Fruit fly (Drosophila melanogaster): ENCODE results near the gene CG5281.

CG5281 gene

DNA sequence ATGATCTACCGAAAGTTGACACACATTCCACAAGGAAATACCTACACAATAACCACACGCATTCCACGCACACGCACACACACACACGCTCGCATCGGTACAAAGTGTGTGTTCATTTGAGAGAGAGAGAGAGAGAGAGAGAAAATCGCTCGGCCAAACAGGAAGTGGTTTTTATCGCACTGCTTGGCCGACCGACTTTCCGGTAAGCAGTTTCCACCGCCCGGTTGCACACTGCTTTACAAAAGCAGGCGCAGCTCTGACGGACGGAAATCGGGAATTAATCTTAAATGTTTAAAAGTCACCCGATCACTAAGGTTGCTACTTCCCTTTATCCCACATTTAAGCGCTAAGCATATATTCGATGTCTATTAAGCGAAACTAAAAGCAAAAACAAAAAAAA is 42.8 kb upstream of the CG5281 start (continued):
- TF ChIP-seq HHEX (GFP tag; optimal IDR thresholded peaks at IDR 0.05), result peak; percentile 79
- peak; percentile 40 for TF ChIP-seq CrebB (tag; optimal IDR thresholded peaks at IDR 0.05)
- peak; percentile 37 for TF ChIP-seq Bdp1 (GFP tag; optimal IDR thresholded peaks at IDR 0.05)
- 0 out of 3 replicates have a peak, but pooled peaks have one; percentile 31 for TF ChIP-seq B-H1 (GFP tag; IDR thresholded peaks at IDR 0.05)
- peak; percentile 98 for TF ChIP-seq Ets97D (GFP tag; optimal IDR thresholded peaks at IDR 0.05)
- peak; percentile 41 for TF ChIP-seq pros (GFP tag; optimal IDR thresholded peaks at IDR 0.05)
- peak; percentile 35 for TF ChIP-seq CG12659 (GFP tag; optimal IDR thresholded peaks at IDR 0.05)
- TF ChIP-seq Usf (GFP tag; optimal IDR thresholded peaks at IDR 0.05), result peak; percentile 42
- peak; percentile 63 for TF ChIP-seq Hsf (GFP tag; optimal IDR thresholded peaks at IDR 0.05)
- peak; percentile 11 for TF ChIP-seq da (GFP tag; optimal IDR thresholded peaks at IDR 0.05)
- TF ChIP-seq Dip3 (GFP tag; optimal IDR thresholded peaks at IDR 0.05), result no peak
- peak; percentile 23 for TF ChIP-seq CG30403 (GFP tag; optimal IDR thresholded peaks at IDR 0.05)
- TF ChIP-seq tgo (GFP tag; IDR thresholded peaks at IDR 0.05), result peak; percentile 37; the same call in 1 of the 3 replicates

DNA sequence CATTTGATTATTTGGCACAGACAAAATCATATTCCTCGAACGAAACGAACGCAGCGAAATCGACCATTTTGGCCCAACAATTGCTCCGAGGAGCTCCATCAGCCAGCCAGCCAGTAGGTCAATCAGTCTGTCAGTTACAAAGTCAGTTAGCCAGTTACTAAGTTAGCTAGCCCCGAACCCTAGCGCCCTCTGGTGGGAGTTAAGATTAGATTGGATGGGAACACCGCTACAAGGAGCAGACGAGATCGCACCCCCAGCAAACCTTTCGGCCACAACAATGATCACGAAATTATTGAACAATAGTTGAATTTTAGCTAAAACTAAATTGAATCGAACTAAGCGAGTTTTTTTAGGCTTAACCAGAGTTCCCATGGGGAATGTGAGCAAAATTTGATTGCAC is 41.8 kb upstream of the CG5281 start:
- no peak for TF ChIP-seq CG18764 (GFP tag; optimal IDR thresholded peaks at IDR 0.05)
- no peak for TF ChIP-seq crol (GFP tag; IDR thresholded peaks at IDR 0.05)
- 0 out of 3 replicates have a peak, but pooled peaks have one; percentile 13 for TF ChIP-seq CG16813 (GFP tag; IDR thresholded peaks at IDR 0.05; ENCODE audit: partially characterized antibody)
- TF ChIP-seq Nf-YB (GFP tag; optimal IDR thresholded peaks at IDR 0.05), result no peak
- no peak for TF ChIP-seq hkb (optimal IDR thresholded peaks at IDR 0.05)
- no peak for TF ChIP-seq hkb (GFP tag; IDR thresholded peaks at IDR 0.05)
- no peak for TF ChIP-seq CG17361 (GFP tag; IDR thresholded peaks at IDR 0.05)
- no peak for TF ChIP-seq tll (GFP tag; optimal IDR thresholded peaks at IDR 0.05)
- peak; percentile 60 for TF ChIP-seq CTCF (GFP tag; optimal IDR thresholded peaks at IDR 0.05)
- TF ChIP-seq CG7556 (GFP tag; optimal IDR thresholded peaks at IDR 0.05), result no peak

DNA sequence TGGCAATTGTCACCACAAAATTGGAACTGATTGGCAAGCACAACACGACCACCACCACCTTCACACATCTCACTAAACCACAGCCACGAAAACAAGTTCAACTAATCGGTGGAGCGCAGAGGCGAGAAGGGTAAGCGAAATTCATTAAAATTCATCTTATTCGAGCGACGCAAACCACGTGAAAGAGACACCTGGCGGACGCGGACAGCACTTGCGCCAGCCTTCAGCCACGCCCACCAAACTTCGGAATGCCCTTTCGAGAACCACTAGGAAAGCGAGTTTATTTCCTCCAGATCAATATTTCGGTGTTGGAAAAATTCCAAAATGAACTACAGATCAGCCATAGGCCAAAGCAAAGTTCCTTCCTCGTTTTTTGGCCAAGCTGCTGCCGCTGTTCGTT is 40.1 kb upstream of the CG5281 start:
- TF ChIP-seq CG14860 (GFP tag; IDR thresholded peaks at IDR 0.05; ENCODE audit: partially characterized antibody) (0 out of 3 replicates have a peak, but pooled peaks have one; percentile 18), CTCF (GFP tag; optimal IDR thresholded peaks at IDR 0.05) (peak; percentile 38), Dek (tag; optimal IDR thresholded peaks at IDR 0.05) (no peak)

DNA sequence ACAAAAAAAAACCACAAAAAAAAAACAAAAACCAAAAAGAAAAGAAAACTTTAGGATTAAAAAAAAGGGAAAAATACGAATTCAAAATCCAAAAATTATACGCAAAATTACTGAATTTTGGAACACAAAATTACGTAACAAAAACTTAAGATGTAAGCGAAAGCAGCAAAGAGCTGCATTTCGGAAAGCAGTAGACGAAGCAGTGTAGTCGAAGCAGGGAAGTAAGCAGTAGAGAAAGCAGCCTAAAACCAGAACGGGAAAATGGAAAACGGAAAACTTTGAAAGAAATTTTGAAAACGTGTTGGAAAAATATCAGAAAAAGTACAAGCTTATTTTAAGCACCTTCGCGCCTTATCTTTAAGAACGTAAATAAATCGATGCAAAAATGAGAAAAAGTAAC is 32.8 kb upstream of the CG5281 start:
- TF ChIP-seq tio (GFP tag; optimal IDR thresholded peaks at IDR 0.05) (no peak), HLH3B (GFP tag; IDR thresholded peaks at IDR 0.05) (no peak), CG30403 (GFP tag; optimal IDR thresholded peaks at IDR 0.05) (no peak), phol (tag; optimal IDR thresholded peaks at IDR 0.05) (no peak), stwl (tag; optimal IDR thresholded peaks at IDR 0.05) (peak; percentile 92), CG15601 (tag; optimal IDR thresholded peaks at IDR 0.05) (no peak), CG4282 (GFP tag; optimal IDR thresholded peaks at IDR 0.05) (no peak), CG31365 (tag; optimal IDR thresholded peaks at IDR 0.05) (peak; percentile 94), CG8290 (GFP tag; optimal IDR thresholded peaks at IDR 0.05) (peak; percentile 97), CG8290 (tag; optimal IDR thresholded peaks at IDR 0.05) (peak in 1 of 2 experiments; percentile 63), CG13775 (GFP tag; optimal IDR thresholded peaks at IDR 0.05) (no peak), CG2712 (tag; optimal IDR thresholded peaks at IDR 0.05) (no peak), CG2199 (GFP tag; IDR thresholded peaks at IDR 0.05) (0 out of 3 replicates have a peak, but pooled peaks have one; percentile 8), Dfd (GFP tag; optimal IDR thresholded peaks at IDR 0.05) (peak in 1 of 2 experiments; percentile 88), dmrt99B (tag; optimal IDR thresholded peaks at IDR 0.05) (no peak), Taf1 (GFP tag; IDR thresholded peaks at IDR 0.05) (no peak), cg (GFP tag; optimal IDR thresholded peaks at IDR 0.05) (no peak), Ets97D (GFP tag; optimal IDR thresholded peaks at IDR 0.05) (peak; percentile 83), CoRest (tag; optimal IDR thresholded peaks at IDR 0.05) (no peak), Bgb (GFP tag; IDR thresholded peaks at IDR 0.05; ENCODE audit: partially characterized antibody) (no peak), knrl (GFP tag; IDR thresholded peaks at IDR 0.05; ENCODE audit: partially characterized antibody) (0 out of 3 replicates have a peak, but pooled peaks have one; percentile 8), sob (GFP tag; IDR thresholded peaks at IDR 0.05) (no peak), Doc3 (GFP tag; IDR thresholded peaks at IDR 0.05; ENCODE audit: partially characterized antibody) (no peak), Dip3 (GFP tag; optimal IDR thresholded peaks at IDR 0.05) (no peak), CG18262 (tag; optimal IDR thresholded peaks at IDR 0.05) (no peak)

Data from whole organism, embryonic.